Fruit fly (Drosophila melanogaster) whole organism, adult: Measurements from ENCODE around the gene Elo68alpha.

Source experiments
- CG12768 ChIP-seq: fragments of 200-800 bp; sonication (Bioruptor generic); optimal IDR thresholded peaks from 2 replicates; lab custom pipeline; 2017; ENCODE audit warnings: missing biosample characterization, missing genetic modification characterization, mild to moderate bottlenecking, moderate library complexity, missing genetic modification reagents
- CG14711 ChIP-seq: fragments of 200-800 bp; sonication (Bioruptor generic); optimal IDR thresholded peaks from 2 replicates; lab custom pipeline; 2018; ENCODE audit warnings: missing biosample characterization, mild to moderate bottlenecking, missing genetic modification characterization, moderate library complexity
- CG1620 ChIP-seq: fragments of 200-800 bp; sonication (Bioruptor generic); optimal IDR thresholded peaks from 2 replicates; lab custom pipeline; 2016; ENCODE audit warnings: missing biosample characterization, missing genetic modification characterization
- CG33017 ChIP-seq: fragments of 200-800 bp; sonication (Bioruptor generic); optimal IDR thresholded peaks from 2 replicates; lab custom pipeline; 2018; ENCODE audit warnings: missing biosample characterization, mild to moderate bottlenecking, missing genetic modification characterization, moderate library complexity
- CG7045 ChIP-seq: fragments of 200-800 bp; sonication (Bioruptor generic); optimal IDR thresholded peaks from 2 replicates; lab custom pipeline; 2017; ENCODE audit warnings: missing biosample characterization, mild to moderate bottlenecking, missing genetic modification characterization
- CG7101 ChIP-seq: fragments of 200-800 bp; sonication (Bioruptor generic); optimal IDR thresholded peaks from 2 replicates; lab custom pipeline; 2018; ENCODE audit warnings: missing biosample characterization, mild to moderate bottlenecking, missing genetic modification characterization, moderate library complexity
- Crg-1 ChIP-seq: fragments of 200-800 bp; sonication (Bioruptor generic); optimal IDR thresholded peaks from 2 replicates; lab custom pipeline; 2016; ENCODE audit warnings: missing biosample characterization, missing genetic modification characterization
- Hr96 ChIP-seq: fragments of 200-800 bp; sonication (Bioruptor generic); optimal IDR thresholded peaks from 2 replicates; lab custom pipeline; 2016; ENCODE audit warnings: missing biosample characterization, missing genetic modification characterization
- bab1 ChIP-seq: fragments of 200-800 bp; sonication (Bioruptor generic); optimal IDR thresholded peaks from 3 replicates; lab custom pipeline; 2019; ENCODE audit warnings: missing biosample characterization, mild to moderate bottlenecking, missing genetic modification characterization, moderate library complexity
- cic ChIP-seq: fragments of 200-800 bp; sonication (Bioruptor generic); optimal IDR thresholded peaks from 2 replicates; lab custom pipeline; 2017; ENCODE audit warnings: missing biosample characterization, mild to moderate bottlenecking, missing genetic modification characterization, moderate library complexity
- cnc ChIP-seq, 2 experiments: fragments of >200 bp; optimal IDR thresholded peaks; 2 replicates each; lab custom pipeline; 2017
- pad ChIP-seq: fragments of 200-800 bp; sonication (Bioruptor generic); optimal IDR thresholded peaks from 3 replicates; lab custom pipeline; 2017; ENCODE audit warnings: missing biosample characterization, missing genetic modification characterization, mild to moderate bottlenecking, moderate library complexity, missing genetic modification reagents
- tj ChIP-seq: fragments of 200-800 bp; sonication (Bioruptor generic); optimal IDR thresholded peaks from 3 replicates; lab custom pipeline; 2017; ENCODE audit warnings: missing biosample characterization, mild to moderate bottlenecking, missing genetic modification characterization, moderate library complexity
- toe ChIP-seq: fragments of 200-800 bp; sonication (Bioruptor generic); optimal IDR thresholded peaks from 2 replicates; lab custom pipeline; 2016; ENCODE audit warnings: missing biosample characterization, missing genetic modification characterization

DNA sequence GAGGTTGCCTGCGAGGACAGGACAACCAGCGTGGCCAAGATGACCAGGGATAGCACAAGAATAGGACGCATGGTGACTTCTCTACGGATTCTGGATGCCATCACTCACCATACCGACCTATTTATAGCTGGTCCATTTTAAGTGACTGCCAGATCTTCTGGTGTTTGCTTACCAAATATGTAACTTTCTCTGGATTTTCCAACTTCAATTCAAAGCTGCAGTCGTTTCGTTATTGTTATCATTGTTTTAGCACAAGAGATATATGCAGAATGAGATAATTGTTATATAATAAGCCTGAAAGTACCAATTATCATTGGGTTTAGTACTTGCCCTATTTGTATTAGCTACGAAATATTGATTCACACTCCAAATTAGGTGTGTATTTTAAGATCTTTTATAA lies 943 bp upstream of the Elo68alpha start, which contains the start of gene CG32071:
- no peak for TF ChIP-seq toe (GFP tag; lab: Kevin White, UChicago)
- no peak for TF ChIP-seq cnc (optimal IDR thresholded peaks at IDR 0.05; lab: Kevin White, UChicago)
- TF ChIP-seq pad (GFP tag; lab: Kevin White, UChicago): no peak
- TF ChIP-seq CG7101 (tag; lab: Kevin White, UChicago): no peak
- no peak for TF ChIP-seq Hr96 (GFP tag; lab: Kevin White, UChicago)
- no peak for TF ChIP-seq cic
- TF ChIP-seq tj (GFP tag; lab: Kevin White, UChicago): no peak
- no peak for TF ChIP-seq CG33017
- TF ChIP-seq CG7045: no peak
- no peak for TF ChIP-seq bab1
- TF ChIP-seq CG12768 (GFP tag; lab: Kevin White, UChicago): no peak
- TF ChIP-seq CG1620 (GFP tag; lab: Kevin White, UChicago): no peak
- TF ChIP-seq CG14711: no peak
- TF ChIP-seq Crg-1 (GFP tag; lab: Kevin White, UChicago): no peak
